Worm (Caenorhabditis elegans): Measurements from ENCODE around the gene C06G3.3.

Gene C06G3.3

DNA sequence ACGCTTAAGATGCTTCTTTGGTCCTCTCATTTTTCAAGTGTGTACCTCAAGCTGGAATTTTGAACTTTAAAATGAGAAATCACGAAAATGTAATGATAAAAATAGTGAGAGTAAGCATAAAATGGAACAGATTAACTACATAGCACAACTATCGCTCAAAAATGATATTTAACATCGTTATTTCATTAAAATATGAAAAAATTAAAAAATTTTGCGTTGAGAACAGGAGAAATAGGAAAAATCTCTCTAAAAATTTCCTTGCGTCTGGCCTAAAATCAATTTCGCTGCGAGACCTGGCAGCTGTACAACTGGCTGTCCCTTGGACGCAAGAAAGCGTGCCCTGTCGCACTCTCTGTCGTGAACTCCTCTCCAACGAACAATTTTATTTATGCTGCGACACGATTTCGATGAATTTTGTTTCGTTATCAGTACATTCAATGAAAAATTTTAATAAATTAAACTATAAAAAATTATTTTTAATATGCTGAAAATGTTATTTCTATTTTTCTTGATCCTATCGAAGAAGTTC lies 48.8 kb downstream of the C06G3.3 start, which contains the start of gene rps-4 (continued):
- TF ChIP-seq lin-35 (GFP tag; optimal IDR thresholded peaks at IDR 0.05) (peak in 2 of 3 experiments; percentile 34 to 52), lag-1 (GFP tag; IDR thresholded peaks at IDR 0.05) (no peak), hlh-26 (GFP tag; conservative IDR thresholded peaks at IDR 0.05) (no peak), hmg-1.2 (GFP tag; IDR thresholded peaks at IDR 0.05) (peak; percentile 61), madf-3 (GFP tag; IDR thresholded peaks at IDR 0.05) (peak; percentile 37; the same call in 1 of the 2 replicates), bed-2 (GFP tag; IDR thresholded peaks at IDR 0.05) (no peak), snpc-3.4 (tag; optimal IDR thresholded peaks at IDR 0.05) (peak; percentile 68), nfya-1 (tag; optimal IDR thresholded peaks at IDR 0.05; ENCODE audit: borderline replicate concordance, insufficient read depth) (no peak), unc-130 (GFP tag; optimal IDR thresholded peaks at IDR 0.05) (peak; percentile 8), F23B12.7 (tag; optimal IDR thresholded peaks at IDR 0.05; ENCODE audit: insufficient read depth) (peak; percentile 90), B0261.1 (tag; optimal IDR thresholded peaks at IDR 0.05) (no peak), sdz-38 (tag; optimal IDR thresholded peaks at IDR 0.05) (no peak), madf-10 (tag; optimal IDR thresholded peaks at IDR 0.05) (peak; percentile 58), ztf-6 (GFP tag; IDR thresholded peaks at IDR 0.05) (no peak), B0035.1 (tag; optimal IDR thresholded peaks at IDR 0.05) (no peak), Y67H2A.10 (GFP tag; conservative IDR thresholded peaks at IDR 0.05) (0 out of 2 replicates have a peak, but pooled peaks have one; percentile 35), attf-6 (GFP tag; IDR thresholded peaks at IDR 0.05) (no peak), T07F8.4 (tag; optimal IDR thresholded peaks at IDR 0.05) (no peak), F10E7.11 (tag; optimal IDR thresholded peaks at IDR 0.05) (no peak), let-607 (tag; optimal IDR thresholded peaks at IDR 0.05) (peak; percentile 52 to 90), snpc-4 (GFP tag; optimal IDR thresholded peaks at IDR 0.05) (peak; percentile 37), snpc-4 (tag; optimal IDR thresholded peaks at IDR 0.05) (peak; percentile 60 to 88 (median 76)), lir-1 (GFP tag; conservative IDR thresholded peaks at IDR 0.05) (0 out of 2 replicates have a peak, but pooled peaks have one; percentile 45), ekl-4 (GFP tag; IDR thresholded peaks at IDR 0.05) (peak; percentile 24; the same call in 1 of the 2 replicates), zfh-2 (GFP tag; conservative IDR thresholded peaks at IDR 0.05) (no peak), ceh-79 (tag; optimal IDR thresholded peaks at IDR 0.05) (no peak), athp-1 (tag; optimal IDR thresholded peaks at IDR 0.05) (peak; percentile 42), F57C9.4 (tag; optimal IDR thresholded peaks at IDR 0.05) (no peak), egrh-3 (GFP tag; IDR thresholded peaks at IDR 0.05) (no peak), Y53F4B.3 (GFP tag; IDR thresholded peaks at IDR 0.05) (no peak), Y79H2A.3 (GFP tag; conservative IDR thresholded peaks at IDR 0.05) (no peak), F22D6.2 (tag; optimal IDR thresholded peaks at IDR 0.05) (no peak), dpl-1 (GFP tag; optimal IDR thresholded peaks at IDR 0.05) (peak; percentile 47), akir-1 (GFP tag; optimal IDR thresholded peaks at IDR 0.05) (no peak), dpff-1 (tag; optimal IDR thresholded peaks at IDR 0.05) (no peak), madf-8 (GFP tag; conservative IDR thresholded peaks at IDR 0.05) (peak; percentile 54), sea-2 (GFP tag; IDR thresholded peaks at IDR 0.05) (no peak), C06A6.2 (GFP tag; conservative IDR thresholded peaks at IDR 0.05) (0 out of 2 replicates have a peak, but pooled peaks have one; percentile 33), ets-4 (GFP tag; optimal IDR thresholded peaks at IDR 0.05) (no peak), F55B11.4 (tag; optimal IDR thresholded peaks at IDR 0.05; ENCODE audit: borderline replicate concordance, insufficient read depth) (no peak), aptf-2 (GFP tag; conservative IDR thresholded peaks at IDR 0.05) (no peak), somi-1 (GFP tag; optimal IDR thresholded peaks at IDR 0.05) (peak; percentile 24), ceh-100 (GFP tag; IDR thresholded peaks at IDR 0.05) (no peak), Y56A3A.18 (GFP tag; IDR thresholded peaks at IDR 0.05) (no peak), nhr-80 (tag; optimal IDR thresholded peaks at IDR 0.05) (peak; percentile 62), lsl-1 (GFP tag; optimal IDR thresholded peaks at IDR 0.05) (peak; percentile 68), ztf-22 (GFP tag; optimal IDR thresholded peaks at IDR 0.05) (no peak)

Data from whole organism, young adult.